Worm (Caenorhabditis elegans) whole organism, mixed stage, embryonic: ENCODE results near the gene C34F11.2.

Experiments used
- ham-2 ChIP-seq: fragments of 200-800 bp; sonication (Bioruptor generic); optimal IDR thresholded peaks from 2 replicates; lab custom pipeline; 2018; ENCODE audit warnings: mild to moderate bottlenecking, missing genetic modification characterization, missing compliant biosample characterization
- mab-5 ChIP-seq: fragments of 150-350 bp; optimal IDR thresholded peaks from 2 replicates; lab custom pipeline; 2014; ENCODE audit warnings: missing biosample characterization, missing genetic modification characterization
- nhr-12 ChIP-seq: fragments of 150-350 bp; optimal IDR thresholded peaks from 2 replicates; lab custom pipeline; 2014; ENCODE audit warnings: missing biosample characterization, missing genetic modification characterization
- nhr-237 ChIP-seq: fragments of 150-350 bp; optimal IDR thresholded peaks from 2 replicates; lab custom pipeline; 2014; ENCODE audit warnings: missing biosample characterization, missing genetic modification characterization
- nhr-28 ChIP-seq: fragments of 150-350 bp; optimal IDR thresholded peaks from 2 replicates; lab custom pipeline; 2014; ENCODE audit warnings: missing biosample characterization, missing genetic modification characterization

DNA sequence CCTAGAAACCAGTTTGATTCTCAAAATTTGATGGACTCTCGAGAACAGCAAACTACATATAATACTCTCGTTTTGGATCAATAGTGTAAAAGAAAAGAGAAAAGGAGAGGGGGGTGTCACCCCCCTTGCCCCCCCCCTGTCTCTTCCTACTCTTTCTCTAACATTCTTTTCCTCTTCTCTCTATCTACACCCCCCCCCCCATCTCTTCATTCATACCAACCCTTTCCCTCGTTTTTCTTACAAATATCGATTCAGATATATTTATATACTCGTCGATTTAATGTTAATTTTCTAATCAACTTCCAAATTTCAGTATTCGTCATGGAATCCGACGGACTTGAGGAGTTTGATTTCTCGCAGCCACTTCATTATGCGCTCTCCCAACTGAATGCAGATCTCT lies 19.0 kb downstream of the C34F11.2 start, which contains the start of gene EGAP2.1:
- TF ChIP-seq mab-5 (tag; lab: Kevin White, UChicago), result no peak
- no peak for TF ChIP-seq nhr-28 (tag; lab: Kevin White, UChicago)
- no peak for TF ChIP-seq nhr-12 (tag; lab: Kevin White, UChicago)
- no peak for TF ChIP-seq ham-2 (GFP tag; lab: Kevin White, UChicago)
- no peak for TF ChIP-seq nhr-237 (tag; lab: Kevin White, UChicago)
